Worm (Caenorhabditis elegans) whole organism, dauer: Measurements from ENCODE around the gene C06B8.3.

ENCODE experiments used
- unc-62 ChIP-seq: sonication (generic microtip); optimal IDR thresholded peaks from 2 replicates; lab custom pipeline; 2017; ENCODE audit warnings: missing biosample characterization, missing genetic modification reagents, missing genetic modification characterization

Gene C06B8.3

ce11 chrV:15497731-15498130, 13.3 kb upstream of the C06B8.3 start:
- no peak for TF ChIP-seq unc-62

ce11 chrV:15495169-15495568, 10.7 kb upstream of the C06B8.3 start, which contains the start of gene srh-219:
Gene srh-219 (plus strand): TSS chrV:15495469.
- no peak for TF ChIP-seq unc-62

ce11 chrV:15493680-15494079, 9.2 kb upstream of the C06B8.3 start, which contains the start of gene srh-218:
Gene srh-218 (plus strand): TSS chrV:15493980.
- TF ChIP-seq unc-62: no peak

- TF ChIP-seq unc-62: no peak
Measured at ce11 chrV:15492518-15492917, 8.1 kb upstream of the C06B8.3 start, which contains the start of gene str-264. Gene str-264 (minus strand): TSS chrV:15492618.

- no peak for TF ChIP-seq unc-62
Measured at ce11 chrV:15487764-15488163, 3.3 kb upstream of the C06B8.3 start, which contains the start of gene srw-21. Gene srw-21 (plus strand): TSS chrV:15488064.

ce11 chrV:15483563-15483962, 874 bp downstream of the C06B8.3 start:
- no peak for TF ChIP-seq unc-62

- no peak for TF ChIP-seq unc-62
Measured at ce11 chrV:15481374-15481773, 3.1 kb downstream of the C06B8.3 start, which contains the start of gene nhr-150. Gene nhr-150 (minus strand): TSS chrV:15481465.

- no peak for TF ChIP-seq unc-62
Measured at ce11 chrV:15480505-15481075, 3.8 kb downstream of the C06B8.3 start.

- no peak for TF ChIP-seq unc-62
Measured at ce11 chrV:15479825-15480224, 4.6 kb downstream of the C06B8.3 start.

- TF ChIP-seq unc-62: no peak
Measured at ce11 chrV:15479107-15479506, 5.3 kb downstream of the C06B8.3 start.

- TF ChIP-seq unc-62: no peak
Measured at ce11 chrV:15478597-15478996, 5.8 kb downstream of the C06B8.3 start, which contains the start of gene C06B8.2. Gene C06B8.2 (minus strand): TSS chrV:15478749.

- no peak for TF ChIP-seq unc-62
Measured at ce11 chrV:15471029-15471428, 13.4 kb downstream of the C06B8.3 start, which contains the start of gene dpf-1. Gene dpf-1 (plus strand): TSS chrV:15471329.

ce11 chrV:15466719-15467118, 17.7 kb downstream of the C06B8.3 start:
- no peak for TF ChIP-seq unc-62

ce11 chrV:15466017-15466416, 18.4 kb downstream of the C06B8.3 start:
- TF ChIP-seq unc-62: no peak

ce11 chrV:15465032-15465727, 19.3 kb downstream of the C06B8.3 start, which contains the start of gene pqn-71:
Gene pqn-71 (plus strand): TSS chrV:15465677.
- no peak for TF ChIP-seq unc-62

- no peak for TF ChIP-seq unc-62
Measured at ce11 chrV:15464402-15464801, 20.0 kb downstream of the C06B8.3 start, which contains the start of gene rocf-1. Gene rocf-1 (minus strand): TSS chrV:15464502.

- TF ChIP-seq unc-62: no peak
Measured at ce11 chrV:15459088-15459487, 25.3 kb downstream of the C06B8.3 start, which contains the start of gene str-71. Gene str-71 (minus strand): TSS chrV:15459188.

ce11 chrV:15454322-15454721, 30.1 kb downstream of the C06B8.3 start:
- no peak for TF ChIP-seq unc-62
